Worm (Caenorhabditis elegans): ENCODE measurements around the gene F41G3.5.

- TF ChIP-seq nhr-76 (tag; optimal IDR thresholded peaks at IDR 0.05): no peak
- TF ChIP-seq ama-1 (optimal IDR thresholded peaks at IDR 0.05): no peak
- TF ChIP-seq ZK546.5 (tag; optimal IDR thresholded peaks at IDR 0.05): no peak
- TF ChIP-seq mml-1 (tag; optimal IDR thresholded peaks at IDR 0.05): no peak
- TF ChIP-seq egl-5 (tag; optimal IDR thresholded peaks at IDR 0.05): no peak
- no peak for TF ChIP-seq ceh-28 (tag; optimal IDR thresholded peaks at IDR 0.05)
- no peak for TF ChIP-seq tbx-2 (tag; optimal IDR thresholded peaks at IDR 0.05)
- TF ChIP-seq fkh-2 (tag; optimal IDR thresholded peaks at IDR 0.05): no peak
- no peak for TF ChIP-seq nhr-11 (tag; optimal IDR thresholded peaks at IDR 0.05)
- no peak for TF ChIP-seq fos-1 (tag; optimal IDR thresholded peaks at IDR 0.05)
- no peak for TF ChIP-seq nhr-237 (tag; optimal IDR thresholded peaks at IDR 0.05)
- no peak for TF ChIP-seq nhr-28 (tag; optimal IDR thresholded peaks at IDR 0.05)
Observed at ce11 chrII:6713832-6714342, 32.6 kb upstream of the F41G3.5 start, which contains the start of gene dpy-2.
